Worm (Caenorhabditis elegans) whole organism, early embryonic: ENCODE data around the gene fbxa-105.

Experiments used
- F13C5.2 ChIP-seq: sonication (generic microtip); optimal IDR thresholded peaks from 2 replicates; lab custom pipeline; 2017; ENCODE audit warnings: mild to moderate bottlenecking, missing genetic modification characterization, inconsistent platforms, missing compliant biosample characterization
- ama-1 ChIP-seq: fragments of 150-350 bp; optimal IDR thresholded peaks from 2 replicates; lab custom pipeline; 2014
- ets-7 ChIP-seq: sonication (generic microtip); optimal IDR thresholded peaks from 2 replicates; lab custom pipeline; 2016; ENCODE audit warnings: missing genotype, missing genetic modification characterization, missing compliant biosample characterization
- hmg-4 ChIP-seq: fragments of 200-800 bp; sonication (Bioruptor generic); optimal IDR thresholded peaks from 2 replicates; lab custom pipeline; 2018; ENCODE audit warnings: mild to moderate bottlenecking, missing genetic modification characterization, missing compliant biosample characterization
- pes-1 ChIP-seq: fragments of 200-800 bp; sonication (Bioruptor generic); IDR thresholded peaks from 2 replicates; pipeline ENCODE4 v1.3.6; 2022; ENCODE audit warnings: missing genetic modification reagents, missing genetic modification characterization, missing compliant biosample characterization
- scrt-1 ChIP-seq: fragments of 200-800 bp; sonication (Bioruptor generic); IDR thresholded peaks from 2 replicates; pipeline ENCODE4 v1.3.6; 2022; ENCODE audit warnings: missing genetic modification characterization, missing compliant biosample characterization
- tbx-37 ChIP-seq: fragments of 200-800 bp; sonication (Bioruptor generic); conservative IDR thresholded peaks from 2 replicates; pipeline ENCODE4 v1.3.6; 2022; ENCODE audit warnings: missing genetic modification reagents, missing genetic modification characterization, missing compliant biosample characterization
- tra-4 ChIP-seq: sonication (generic microtip); optimal IDR thresholded peaks from 2 replicates; lab custom pipeline; 2017; ENCODE audit warnings: missing genetic modification characterization, missing compliant biosample characterization

DNA sequence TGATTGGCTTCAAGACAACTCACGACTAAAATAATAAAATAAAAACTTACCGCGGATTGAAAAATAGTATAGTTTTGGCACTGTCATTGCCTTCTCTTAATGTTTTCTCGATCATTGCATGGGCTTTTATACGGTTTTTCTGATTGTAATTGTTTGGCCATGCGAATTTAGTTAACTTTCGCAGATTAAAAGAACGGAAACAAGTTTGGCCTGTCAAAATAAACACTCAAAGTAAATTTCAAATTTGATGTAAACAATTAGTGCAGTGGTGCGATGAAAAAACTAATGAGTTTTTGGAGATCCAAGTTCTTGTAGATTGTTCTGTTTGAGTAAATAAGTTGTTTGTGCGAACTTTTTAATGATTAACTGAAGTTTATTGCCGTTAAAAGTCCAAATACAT is 7.4 kb upstream of the fbxa-105 start, which contains the start of gene gst-41:
- TF ChIP-seq ama-1 (lab: Kevin White, UChicago) (no peak), ets-7 (tag; lab: Kevin White, UChicago) (no peak), scrt-1 (GFP tag; lab: Robert Waterston, UW) (no peak), F13C5.2 (tag; lab: Kevin White, UChicago) (no peak), hmg-4 (no peak), tra-4 (no peak), tbx-37 (GFP tag; lab: Robert Waterston, UW) (no peak), pes-1 (GFP tag; lab: Robert Waterston, UW) (no peak)
